Fruit fly (Drosophila melanogaster) whole organism, embryonic: ENCODE measurements around the gene Art9.

ENCODE experiments used
- Antp ChIP-seq: fragments of 200-800 bp; sonication (Bioruptor generic); optimal IDR thresholded peaks from 3 replicates; lab custom pipeline; 2016; ENCODE audit warnings: missing biosample characterization, missing genetic modification characterization
- Atf-2 ChIP-seq: fragments of 200-800 bp; sonication (Bioruptor generic); optimal IDR thresholded peaks from 2 replicates; lab custom pipeline; 2016; ENCODE audit warnings: missing biosample characterization, missing genetic modification characterization
- CG10654 ChIP-seq: fragments of 200-800 bp; sonication (Bioruptor generic); optimal IDR thresholded peaks from 2 replicates; lab custom pipeline; 2016; ENCODE audit warnings: missing biosample characterization, missing genetic modification characterization
- CG11560 ChIP-seq: fragments of 200-800 bp; sonication (Bioruptor generic); IDR thresholded peaks from 3 replicates; pipeline ENCODE4 v1.3.6; 2022; ENCODE audit warnings: missing biosample characterization, missing genetic modification characterization
- CG13296 ChIP-seq: fragments of 200-800 bp; sonication (Bioruptor generic); optimal IDR thresholded peaks from 3 replicates; lab custom pipeline; 2018; ENCODE audit warnings: missing biosample characterization, mild to moderate bottlenecking, missing genetic modification characterization
- CG15073 ChIP-seq: fragments of 200-800 bp; sonication (Bioruptor generic); optimal IDR thresholded peaks from 2 replicates; lab custom pipeline; 2016; ENCODE audit warnings: missing biosample characterization, missing genetic modification characterization
- CG15514 ChIP-seq: fragments of 200-800 bp; sonication (Bioruptor generic); optimal IDR thresholded peaks from 3 replicates; lab custom pipeline; 2017; ENCODE audit warnings: missing biosample characterization, missing genetic modification characterization, mild to moderate bottlenecking, moderate library complexity, missing genetic modification reagents
- CG1602 ChIP-seq: fragments of 200-800 bp; sonication (Bioruptor generic); optimal IDR thresholded peaks from 3 replicates; lab custom pipeline; 2016; ENCODE audit warnings: missing biosample characterization, missing genetic modification characterization
- CG17359 ChIP-seq: fragments of 200-800 bp; sonication (Bioruptor generic); optimal IDR thresholded peaks from 3 replicates; lab custom pipeline; 2018; ENCODE audit warnings: missing biosample characterization, mild to moderate bottlenecking, missing genetic modification characterization, moderate library complexity
- CG17829 ChIP-seq: fragments of 200-800 bp; optimal IDR thresholded peaks from 2 replicates; lab custom pipeline; 2019; ENCODE audit warnings: missing biosample characterization, mild to moderate bottlenecking, missing genetic modification characterization, moderate library complexity
- CG18262 ChIP-seq: fragments of 200-800 bp; optimal IDR thresholded peaks from 3 replicates; lab custom pipeline; 2019; ENCODE audit warnings: missing biosample characterization, mild to moderate bottlenecking, missing genetic modification characterization, moderate library complexity
- CG1832 ChIP-seq: fragments of 200-800 bp; sonication (Bioruptor generic); optimal IDR thresholded peaks from 2 replicates; lab custom pipeline; 2017; ENCODE audit warnings: missing biosample characterization, mild to moderate bottlenecking, missing genetic modification characterization, inconsistent platforms
- CG18476 ChIP-seq: fragments of 200-800 bp; sonication (Bioruptor generic); optimal IDR thresholded peaks from 2 replicates; lab custom pipeline; 2016; ENCODE audit warnings: missing biosample characterization, mild to moderate bottlenecking, missing genetic modification characterization
- CG2875 ChIP-seq: fragments of 200-800 bp; sonication (Bioruptor generic); optimal IDR thresholded peaks from 2 replicates; lab custom pipeline; 2017; ENCODE audit warnings: missing biosample characterization, mild to moderate bottlenecking, missing genetic modification characterization, missing genetic modification reagents
- CG2889 ChIP-seq: fragments of 200-800 bp; sonication (Bioruptor generic); IDR thresholded peaks from 3 replicates; pipeline ENCODE4 v1.3.6; 2022; ENCODE audit warnings: missing biosample characterization, missing genetic modification characterization
- CG30020 ChIP-seq: fragments of 200-800 bp; optimal IDR thresholded peaks from 2 replicates; lab custom pipeline; 2019; ENCODE audit warnings: missing biosample characterization, mild to moderate bottlenecking, missing genetic modification characterization, moderate library complexity
- CG30431 ChIP-seq: fragments of 200-800 bp; sonication (Bioruptor generic); optimal IDR thresholded peaks from 2 replicates; lab custom pipeline; 2017; ENCODE audit warnings: missing biosample characterization, missing genetic modification characterization
- CG32772 ChIP-seq: fragments of 200-800 bp; sonication (Bioruptor generic); IDR thresholded peaks from 2 replicates; pipeline ENCODE4 v1.3.6; 2022; ENCODE audit warnings: missing biosample characterization, missing genetic modification characterization
- CG34422 ChIP-seq: fragments of 200-800 bp; sonication (Bioruptor generic); IDR thresholded peaks from 3 replicates; pipeline ENCODE4 v1.3.6; 2022; ENCODE audit warnings: missing biosample characterization, missing genetic modification characterization
- CG3726 ChIP-seq: fragments of 200-800 bp; sonication (Bioruptor generic); IDR thresholded peaks from 3 replicates; pipeline ENCODE4, ENCODE4 v1.3.6; 2022; ENCODE audit warnings: missing biosample characterization, missing genetic modification characterization
- CG6175 ChIP-seq: fragments of 200-800 bp; sonication (Bioruptor generic); IDR thresholded peaks from 3 replicates; pipeline ENCODE4 v1.3.6; 2022; ENCODE audit warnings: missing biosample characterization, missing genetic modification characterization
- CrebB ChIP-seq: fragments of 200-800 bp; sonication (Bioruptor generic); optimal IDR thresholded peaks from 3 replicates; lab custom pipeline; 2018; ENCODE audit warnings: missing biosample characterization, mild to moderate bottlenecking, missing genetic modification characterization
- Eip74EF ChIP-seq, 2 experiments: fragments of 200-800 bp in 1 of 2; fragments of >200 bp in 1 of 2; sonication (Bioruptor generic) in 1 of 2; optimal IDR thresholded peaks; 2 replicates each; lab custom pipeline; 2017 to 2019; ENCODE audit warnings: missing biosample characterization in 2 of 2, missing genetic modification characterization in 2 of 2, mild to moderate bottlenecking in 1 of 2, moderate library complexity in 1 of 2
- Ets65A ChIP-seq: fragments of 200-800 bp; sonication (Bioruptor generic); peaks from one replicate; lab custom pipeline; 2016; ENCODE audit warnings: missing biosample characterization, missing genetic modification characterization
- H2.0 ChIP-seq: fragments of 200-800 bp; sonication (Bioruptor generic); IDR thresholded peaks from 2 replicates; pipeline ENCODE4 v1.3.6; 2022; ENCODE audit warnings: missing biosample characterization, missing genetic modification characterization
- Hr51 ChIP-seq, 2 experiments: fragments of 200-800 bp; sonication (Bioruptor generic); optimal IDR thresholded peaks; 2 replicates in 1 of 2; 3 replicates in 1 of 2; lab custom pipeline; 2016 to 2018; ENCODE audit warnings: missing biosample characterization in 2 of 2, missing genetic modification characterization in 2 of 2, mild to moderate bottlenecking in 1 of 2, moderate library complexity in 1 of 2
- Med ChIP-seq: fragments of 200-800 bp; sonication (Bioruptor generic); peaks from one replicate; lab custom pipeline; 2016; ENCODE audit warnings: missing biosample characterization, missing genetic modification characterization, mild to moderate bottlenecking, inconsistent platforms, moderate library complexity
- NC2β ChIP-seq: fragments of 200-800 bp; sonication (Bioruptor generic); optimal IDR thresholded peaks from 2 replicates; lab custom pipeline; 2016; ENCODE audit warnings: missing biosample characterization, missing genetic modification characterization
- Pdp1 ChIP-seq, 2 experiments: fragments of 200-800 bp; sonication (Bioruptor generic); optimal IDR thresholded peaks; 3 replicates each; lab custom pipeline; 2016; ENCODE audit warnings: missing biosample characterization in 2 of 2, missing genetic modification characterization in 2 of 2, mild to moderate bottlenecking in 1 of 2, moderate library complexity in 1 of 2
- Sox102F ChIP-seq: fragments of 200-800 bp; sonication (Bioruptor generic); optimal IDR thresholded peaks from 2 replicates; lab custom pipeline; 2018; ENCODE audit warnings: missing biosample characterization, mild to moderate bottlenecking, missing genetic modification characterization, moderate library complexity
- ase ChIP-seq: fragments of 200-800 bp; sonication (Bioruptor generic); IDR thresholded peaks from 3 replicates; pipeline ENCODE4 v1.3.6; 2022; ENCODE audit warnings: missing biosample characterization, missing genetic modification characterization
- az2 ChIP-seq: fragments of 200-800 bp; sonication (Bioruptor generic); optimal IDR thresholded peaks from 3 replicates; lab custom pipeline; 2016; ENCODE audit warnings: missing biosample characterization, missing genetic modification characterization
- dpn ChIP-seq, 2 experiments: fragments of 200-800 bp; sonication (Bioruptor generic); optimal IDR thresholded peaks; 3 replicates each; lab custom pipeline; 2016; ENCODE audit warnings: missing biosample characterization in 2 of 2, missing genetic modification characterization in 2 of 2
- eve ChIP-seq, 2 experiments: fragments of >200 bp; optimal IDR thresholded peaks; 2 replicates each; lab custom pipeline; 2017; ENCODE audit warnings: missing biosample characterization in 2 of 2, missing genetic modification characterization in 2 of 2
- gsb-n ChIP-seq: fragments of 200-800 bp; sonication (Bioruptor generic); optimal IDR thresholded peaks from 3 replicates; lab custom pipeline; 2018; ENCODE audit warnings: missing biosample characterization, mild to moderate bottlenecking, missing genetic modification characterization
- kah ChIP-seq: fragments of 200-800 bp; sonication (Bioruptor generic); optimal IDR thresholded peaks from 2 replicates; lab custom pipeline; 2018; ENCODE audit warnings: missing biosample characterization, mild to moderate bottlenecking, missing genetic modification characterization
- lov ChIP-seq, 2 experiments: fragments of 200-800 bp in 1 of 2; fragments of >200 bp in 1 of 2; sonication (Bioruptor generic) in 1 of 2; IDR thresholded peaks in 1 of 2; optimal IDR thresholded peaks in 1 of 2; 2 replicates in 1 of 2; 3 replicates in 1 of 2; pipeline versions ENCODE4 v1.3.6 to Lab custom; 2017 to 2022; ENCODE audit warnings: missing biosample characterization in 1 of 2, missing genetic modification characterization in 1 of 2
- nmo ChIP-seq: fragments of 200-800 bp; sonication (Bioruptor generic); optimal IDR thresholded peaks from 2 replicates; lab custom pipeline; 2018; ENCODE audit warnings: missing biosample characterization, mild to moderate bottlenecking, missing genetic modification characterization, moderate library complexity
- org-1 ChIP-seq: fragments of 200-800 bp; sonication (Bioruptor generic); optimal IDR thresholded peaks from 2 replicates; lab custom pipeline; 2017; ENCODE audit warnings: missing biosample characterization, missing genetic modification characterization
- pan ChIP-seq, 4 experiments: fragments of >200 bp in 3 of 4; fragments of 200-800 bp in 1 of 4; sonication (Bioruptor generic) in 1 of 4; optimal IDR thresholded peaks in 3 of 4; IDR thresholded peaks in 1 of 4; 2 replicates each; pipeline versions ENCODE4 v1.3.6 to Lab custom; 2017 to 2022; ENCODE audit warnings: missing biosample characterization in 2 of 4, missing genetic modification characterization in 2 of 4, mixed read lengths in 1 of 4
- prd ChIP-seq, 3 experiments: fragments of >200 bp in 2 of 3; fragments of 200-800 bp in 1 of 3; sonication (Bioruptor generic) in 1 of 3; optimal IDR thresholded peaks in 2 of 3; IDR thresholded peaks in 1 of 3; 2 replicates in 2 of 3; 3 replicates in 1 of 3; pipeline versions ENCODE4 v1.3.6 to Lab custom; 2017 to 2022; ENCODE audit warnings: missing biosample characterization in 1 of 3, missing genetic modification characterization in 1 of 3
- row ChIP-seq: fragments of 200-800 bp; sonication (Bioruptor generic); IDR thresholded peaks from 3 replicates; pipeline ENCODE4 v1.3.6; 2022; ENCODE audit warnings: missing biosample characterization, missing genetic modification characterization
- sc ChIP-seq, 3 experiments: fragments of >200 bp in 2 of 3; fragments of 200-800 bp in 1 of 3; sonication (Bioruptor generic) in 1 of 3; optimal IDR thresholded peaks; 2 replicates in 2 of 3; 3 replicates in 1 of 3; lab custom pipeline; 2017; ENCODE audit warnings: mild to moderate bottlenecking in 1 of 3, missing biosample characterization in 1 of 3, missing genetic modification characterization in 1 of 3, missing genetic modification reagents in 1 of 3
- sd ChIP-seq: fragments of 200-800 bp; sonication (Bioruptor generic); optimal IDR thresholded peaks from 3 replicates; lab custom pipeline; 2018; ENCODE audit warnings: missing biosample characterization, mild to moderate bottlenecking, missing genetic modification characterization, moderate library complexity
- sens ChIP-seq: fragments of 200-800 bp; sonication (Bioruptor generic); peaks from one replicate; lab custom pipeline; 2016; ENCODE audit warnings: missing biosample characterization, missing genetic modification characterization
- sisA ChIP-seq: fragments of 200-800 bp; sonication (Bioruptor generic); IDR thresholded peaks from 2 replicates; pipeline ENCODE4 v1.3.6; 2022; ENCODE audit warnings: missing biosample characterization, missing genetic modification characterization
- trem ChIP-seq: fragments of 200-800 bp; optimal IDR thresholded peaks from 3 replicates; lab custom pipeline; 2019; ENCODE audit warnings: missing biosample characterization, mild to moderate bottlenecking, missing genetic modification characterization, moderate library complexity
- twi ChIP-seq: fragments of 200-800 bp; optimal IDR thresholded peaks from 2 replicates; lab custom pipeline; 2019; ENCODE audit warnings: missing biosample characterization, mild to moderate bottlenecking, missing genetic modification characterization, moderate library complexity

The Art9 gene

DNA sequence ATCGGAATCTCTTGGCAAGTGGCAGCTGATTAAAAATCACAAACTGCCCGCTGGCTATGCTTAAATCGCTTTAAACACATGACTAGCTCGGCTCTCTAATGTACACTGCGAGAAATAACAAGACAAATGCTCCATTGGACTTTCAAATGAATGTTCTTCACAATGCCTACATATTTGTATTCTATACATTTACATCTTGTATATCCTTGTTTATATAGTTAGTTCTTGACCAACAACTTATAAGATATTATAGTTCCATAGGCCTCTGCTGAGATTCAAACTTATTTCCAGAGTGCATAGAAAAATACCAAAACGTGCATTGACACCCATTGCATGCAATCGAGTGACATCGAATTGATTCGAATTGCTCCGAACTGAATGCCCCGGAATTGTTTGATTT is 50.4 kb downstream of the Art9 start (continued):
- TF ChIP-seq prd (optimal IDR thresholded peaks at IDR 0.05; lab: Kevin White, UChicago): no peak
- TF ChIP-seq prd (GFP tag; IDR thresholded peaks at IDR 0.05; lab: Robert Waterston, UW): peak; percentile 16; the same call in 2 of the 3 replicates
- peak in 1 of 2 experiments; percentile 30 for TF ChIP-seq dpn (GFP tag; optimal IDR thresholded peaks at IDR 0.05; lab: Kevin White, UChicago)
- TF ChIP-seq H2.0: peak; percentile 23; the same call in 1 of the 2 replicates
- TF ChIP-seq CG10654 (GFP tag; lab: Kevin White, UChicago): no peak
- TF ChIP-seq Hr51 (GFP tag; optimal IDR thresholded peaks at IDR 0.05; lab: Kevin White, UChicago): peak in 1 of 2 experiments; percentile 52
- no peak for TF ChIP-seq CG3726
- peak in 1 of 2 experiments; percentile 23 for TF ChIP-seq Eip74EF (GFP tag; optimal IDR thresholded peaks at IDR 0.05; lab: Kevin White, UChicago)
- TF ChIP-seq row (GFP tag; lab: Robert Waterston, UW): peak; percentile 43; the same call in 2 of the 3 replicates
- TF ChIP-seq CG30431 (GFP tag; lab: Kevin White, UChicago): no peak
- no peak for TF ChIP-seq CG13296 (GFP tag; lab: Kevin White, UChicago)
- peak; percentile 11 for TF ChIP-seq CG1602 (GFP tag; lab: Kevin White, UChicago)
- no peak for TF ChIP-seq Atf-2 (GFP tag; lab: Kevin White, UChicago)
- no peak for TF ChIP-seq CG18476
- TF ChIP-seq CG32772 (GFP tag; lab: Robert Waterston, UW): peak; percentile 61; the same call in 1 of the 2 replicates
- peak in 1 of 2 experiments; percentile 3 for TF ChIP-seq Pdp1 (GFP tag; optimal IDR thresholded peaks at IDR 0.05; lab: Kevin White, UChicago)
- TF ChIP-seq sd (tag; lab: Kevin White, UChicago): peak; percentile 59
- TF ChIP-seq CG34422 (GFP tag; lab: Robert Waterston, UW): peak; percentile 47; the same call in 1 of the 3 replicates
- TF ChIP-seq nmo (GFP tag; lab: Kevin White, UChicago): peak; percentile 50
- TF ChIP-seq kah (GFP tag; lab: Kevin White, UChicago): no peak
- peak; percentile 73 for TF ChIP-seq Sox102F (GFP tag; lab: Kevin White, UChicago)
- TF ChIP-seq CG18262 (tag; lab: Kevin White, UChicago): peak; percentile 59
- TF ChIP-seq ase (GFP tag; lab: Robert Waterston, UW): 0 out of 3 replicates have a peak, but pooled peaks have one; percentile 34
- TF ChIP-seq CG30020 (tag; lab: Kevin White, UChicago): no peak
- no peak for TF ChIP-seq Antp (GFP tag; lab: Kevin White, UChicago)
- TF ChIP-seq gsb-n (tag; lab: Kevin White, UChicago): peak; percentile 13
- no peak for TF ChIP-seq CG15514 (GFP tag; lab: Kevin White, UChicago)
- TF ChIP-seq twi (tag; lab: Kevin White, UChicago): no peak
- peak; percentile 93 for TF ChIP-seq Ets65A (GFP tag; lab: Kevin White, UChicago)
- no peak for TF ChIP-seq CG15073
- TF ChIP-seq Med (GFP tag; lab: Kevin White, UChicago): peak; percentile 73
- TF ChIP-seq CG17829 (tag; lab: Kevin White, UChicago): peak; percentile 28
- TF ChIP-seq NC2β (GFP tag; lab: Kevin White, UChicago): no peak
- TF ChIP-seq eve (GFP tag; optimal IDR thresholded peaks at IDR 0.05; lab: Kevin White, UChicago): peak in 1 of 2 experiments; percentile 57
- TF ChIP-seq sc (optimal IDR thresholded peaks at IDR 0.05; lab: Kevin White, UChicago): no peak
- peak; percentile 13 for TF ChIP-seq sc (GFP tag; optimal IDR thresholded peaks at IDR 0.05; lab: Kevin White, UChicago)
- TF ChIP-seq sens: peak; percentile 90
- peak; percentile 47; the same call in 1 of the 2 replicates for TF ChIP-seq sisA (GFP tag; lab: Robert Waterston, UW)
- TF ChIP-seq CrebB (tag; lab: Kevin White, UChicago): no peak
- TF ChIP-seq trem (tag; lab: Kevin White, UChicago): peak; percentile 14
- no peak for TF ChIP-seq CG1832 (GFP tag; lab: Kevin White, UChicago)
- peak; percentile 4 for TF ChIP-seq CG2875
- TF ChIP-seq lov (optimal IDR thresholded peaks at IDR 0.05; lab: Kevin White, UChicago): no peak
- TF ChIP-seq lov (GFP tag; IDR thresholded peaks at IDR 0.05; lab: Robert Waterston, UW): 0 out of 3 replicates have a peak, but pooled peaks have one; percentile 60
- TF ChIP-seq CG6175 (GFP tag; lab: Robert Waterston, UW): no peak
- TF ChIP-seq CG17359 (tag; lab: Kevin White, UChicago): peak; percentile 60
- no peak for TF ChIP-seq pan (optimal IDR thresholded peaks at IDR 0.05; lab: Kevin White, UChicago)
- TF ChIP-seq pan (GFP tag; optimal IDR thresholded peaks at IDR 0.05 in 1 of 2, IDR thresholded peaks at IDR 0.05 in 1 of 2): peak in 1 of 2 experiments; percentile 18
- no peak for TF ChIP-seq CG2889 (GFP tag; lab: Robert Waterston, UW)
- TF ChIP-seq org-1 (GFP tag; lab: Kevin White, UChicago): peak; percentile 42
- no peak for TF ChIP-seq CG11560 (tag; lab: Robert Waterston, UW)
- peak; percentile 33 for TF ChIP-seq az2
